Fruit fly (Drosophila melanogaster): ENCODE measurements around the gene vri.

Gene vri

DNA sequence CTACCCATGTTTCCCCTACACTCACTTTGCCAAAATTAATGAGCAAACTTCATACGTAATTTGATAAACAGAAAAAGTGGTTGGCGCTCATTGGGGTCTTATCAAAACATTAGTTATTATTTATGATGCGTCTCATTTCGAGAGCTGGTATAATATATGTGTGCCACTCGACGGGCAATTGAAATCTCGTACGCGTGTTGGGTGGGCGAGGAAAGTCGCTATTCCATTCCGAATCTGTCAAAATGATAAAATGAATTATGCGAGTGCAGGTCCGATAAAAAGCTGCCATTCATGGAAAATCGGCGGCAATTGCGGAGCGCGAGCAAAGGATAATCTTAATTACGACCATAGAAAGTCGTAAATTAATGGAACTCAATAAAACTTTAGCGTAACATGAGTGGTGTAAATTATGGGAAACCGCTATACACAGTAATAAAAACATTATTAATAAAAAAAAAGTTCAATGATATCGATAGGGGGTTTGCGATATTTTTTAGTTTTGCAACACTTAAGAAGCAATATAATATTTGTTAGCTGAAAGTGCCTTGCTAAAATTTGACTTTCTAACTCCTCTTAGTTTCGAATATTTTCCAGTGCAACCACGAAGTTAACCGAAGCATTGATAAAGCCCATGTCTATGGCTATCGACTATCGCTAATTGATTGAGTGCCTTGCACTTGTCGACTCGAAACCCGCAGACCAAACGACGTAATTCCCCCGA lies 46.4 kb upstream of the vri start (continued):
- no peak for TF ChIP-seq D (optimal IDR thresholded peaks at IDR 0.05)
- TF ChIP-seq D (GFP tag; optimal IDR thresholded peaks at IDR 0.05) = no peak
- peak; percentile 17 for TF ChIP-seq CG13296 (GFP tag; optimal IDR thresholded peaks at IDR 0.05)
- TF ChIP-seq lab (GFP tag; optimal IDR thresholded peaks at IDR 0.05) = no peak
- peak; percentile 22 for TF ChIP-seq cwo (GFP tag; optimal IDR thresholded peaks at IDR 0.05)
- TF ChIP-seq CG18599 (GFP tag; optimal IDR thresholded peaks at IDR 0.05) = peak; percentile 20
- TF ChIP-seq tx (GFP tag; optimal IDR thresholded peaks at IDR 0.05) = no peak
- TF ChIP-seq Ptx1 (GFP tag; IDR thresholded peaks at IDR 0.05) = 0 out of 2 replicates have a peak, but pooled peaks have one; percentile 33
- TF ChIP-seq B-H1 (GFP tag; IDR thresholded peaks at IDR 0.05) = peak; percentile 11; the same call in 1 of the 3 replicates
- peak; percentile 29 for TF ChIP-seq nmo (GFP tag; optimal IDR thresholded peaks at IDR 0.05)
- TF ChIP-seq prd (optimal IDR thresholded peaks at IDR 0.05) = no peak
- TF ChIP-seq prd (GFP tag; IDR thresholded peaks at IDR 0.05) = peak; percentile 13; the same call in 1 of the 3 replicates
- peak; percentile 5 for TF ChIP-seq CG17359 (tag; optimal IDR thresholded peaks at IDR 0.05)
- no peak for TF ChIP-seq sc (optimal IDR thresholded peaks at IDR 0.05)
- no peak for TF ChIP-seq sc (GFP tag; optimal IDR thresholded peaks at IDR 0.05)
- TF ChIP-seq corto (GFP tag; optimal IDR thresholded peaks at IDR 0.05) = peak; percentile 57
- peak; percentile 45 for TF ChIP-seq PHDP (tag; optimal IDR thresholded peaks at IDR 0.05)
- TF ChIP-seq exex (tag; optimal IDR thresholded peaks at IDR 0.05) = peak; percentile 69
- TF ChIP-seq Vsx1 (GFP tag; optimal IDR thresholded peaks at IDR 0.05) = peak; percentile 12
- peak; percentile 47 for TF ChIP-seq CG34376 (GFP tag; optimal IDR thresholded peaks at IDR 0.05)
- no peak for TF ChIP-seq Oaz (GFP tag; IDR thresholded peaks at IDR 0.05)
- no peak for TF ChIP-seq sima (GFP tag; optimal IDR thresholded peaks at IDR 0.05)
- TF ChIP-seq lilli (GFP tag; optimal IDR thresholded peaks at IDR 0.05) = peak; percentile 12
- peak in 1 of 2 experiments; percentile 7 for TF ChIP-seq dpn (GFP tag; optimal IDR thresholded peaks at IDR 0.05)
- no peak for TF ChIP-seq aop (GFP tag; IDR thresholded peaks at IDR 0.05)
- TF ChIP-seq E2f2 (GFP tag; IDR thresholded peaks at IDR 0.05) = peak; percentile 16; the same call in 1 of the 2 replicates
- peak in 1 of 2 experiments; percentile 16 for TF ChIP-seq bsh (GFP tag; optimal IDR thresholded peaks at IDR 0.05)
- no peak for TF ChIP-seq disco-r (GFP tag; optimal IDR thresholded peaks at IDR 0.05)
- no peak for TF ChIP-seq CG13894 (tag; optimal IDR thresholded peaks at IDR 0.05)
- TF ChIP-seq caup (GFP tag; optimal IDR thresholded peaks at IDR 0.05; ENCODE audit: severe bottlenecking) = peak; percentile 23
- TF ChIP-seq Optix (GFP tag; IDR thresholded peaks at IDR 0.05) = no peak
- no peak for TF ChIP-seq pros (GFP tag; optimal IDR thresholded peaks at IDR 0.05)
- TF ChIP-seq Blimp-1 (GFP tag; optimal IDR thresholded peaks at IDR 0.05) = peak; percentile 9
- peak; percentile 3 for TF ChIP-seq CG9437 (GFP tag; optimal IDR thresholded peaks at IDR 0.05)
- peak; percentile 32 for TF ChIP-seq CG2712 (tag; optimal IDR thresholded peaks at IDR 0.05)
- no peak for TF ChIP-seq nom (GFP tag; optimal IDR thresholded peaks at IDR 0.05)
- no peak for TF ChIP-seq pan (optimal IDR thresholded peaks at IDR 0.05)
- peak in 1 of 2 experiments; percentile 50 for TF ChIP-seq pan (GFP tag; optimal IDR thresholded peaks at IDR 0.05 in 1 of 2, IDR thresholded peaks at IDR 0.05 in 1 of 2)
- TF ChIP-seq grau (tag; optimal IDR thresholded peaks at IDR 0.05) = peak; percentile 13
- peak; percentile 1 for TF ChIP-seq CG3281 (GFP tag; optimal IDR thresholded peaks at IDR 0.05)
- TF ChIP-seq amos (GFP tag; IDR thresholded peaks at IDR 0.05; ENCODE audit: partially characterized antibody) = 0 out of 2 replicates have a peak, but pooled peaks have one; percentile 18
- TF ChIP-seq trem (tag; optimal IDR thresholded peaks at IDR 0.05) = no peak
- TF ChIP-seq CG12659 (GFP tag; optimal IDR thresholded peaks at IDR 0.05) = no peak
- peak; percentile 36 for TF ChIP-seq BEAF-32 (GFP tag; optimal IDR thresholded peaks at IDR 0.05)
- TF ChIP-seq CG15514 (GFP tag; optimal IDR thresholded peaks at IDR 0.05) = peak; percentile 10
- peak; percentile 43; the same call in 1 of the 3 replicates for TF ChIP-seq H15 (GFP tag; IDR thresholded peaks at IDR 0.05)
- peak; percentile 12 for TF ChIP-seq CG30403 (GFP tag; optimal IDR thresholded peaks at IDR 0.05)
- peak; percentile 28 for TF ChIP-seq lbe (GFP tag; optimal IDR thresholded peaks at IDR 0.05)

Measured in whole organism, embryonic.